Worm (Caenorhabditis elegans) whole organism, L4 larva: ENCODE results near the gene Y37E11AL.2.

Experiments used
- F26F4.8 ChIP-seq: fragments of 200-800 bp; sonication (Bioruptor generic); conservative IDR thresholded peaks from 2 replicates; pipeline ENCODE4 v1.3.6; 2022; ENCODE audit warnings: missing genetic modification characterization, missing compliant biosample characterization
- F37D6.2 ChIP-seq: sonication (generic microtip); optimal IDR thresholded peaks from 2 replicates; lab custom pipeline; 2016; ENCODE audit warnings: mild to moderate bottlenecking, missing genetic modification characterization, missing compliant biosample characterization
- F49E8.2 ChIP-seq: sonication (generic microtip); optimal IDR thresholded peaks from 2 replicates; lab custom pipeline; 2016; ENCODE audit warnings: missing compliant biosample characterization, mild to moderate bottlenecking, missing genetic modification characterization, borderline replicate concordance
- R02D3.7 ChIP-seq: fragments of 150-350 bp; sonication (generic microtip); optimal IDR thresholded peaks from 3 replicates; lab custom pipeline; 2014; ENCODE audit warnings: missing biosample characterization, missing genetic modification characterization
- aha-1 ChIP-seq: fragments of 150-350 bp; peaks from one replicate; lab custom pipeline; 2014; ENCODE audit warnings: missing biosample characterization, missing genetic modification characterization
- arid-1 ChIP-seq: fragments of 200-800 bp; sonication (Bioruptor generic); conservative IDR thresholded peaks from 2 replicates; pipeline ENCODE4 v1.3.6; 2022; ENCODE audit warnings: missing genetic modification reagents, missing genetic modification characterization, missing compliant biosample characterization
- attf-4 ChIP-seq: sonication (generic microtip); optimal IDR thresholded peaks from 3 replicates; lab custom pipeline; 2017; ENCODE audit warnings: missing biosample characterization, missing genetic modification characterization
- ces-1 ChIP-seq: fragments of 150-350 bp; sonication (generic microtip); optimal IDR thresholded peaks from 4 replicates; lab custom pipeline; 2014; ENCODE audit warnings: missing biosample characterization, missing genetic modification reagents, missing genetic modification characterization
- daf-12 ChIP-seq: fragments of 150-350 bp; optimal IDR thresholded peaks from 2 replicates; lab custom pipeline; 2014; ENCODE audit warnings: missing biosample characterization, missing genetic modification reagents, missing genetic modification characterization
- daf-16 ChIP-seq, 3 experiments: sonication (generic microtip); optimal IDR thresholded peaks; 2 replicates each; lab custom pipeline; 2016 to 2017; ENCODE audit warnings: missing genetic modification characterization in 3 of 3, missing genetic modification reagents in 3 of 3, mild to moderate bottlenecking in 2 of 3, missing compliant biosample characterization in 2 of 3, missing biosample characterization in 1 of 3, moderate library complexity in 1 of 3
- daf-8 ChIP-seq: fragments of 200-800 bp; sonication (Bioruptor generic); IDR thresholded peaks from 2 replicates; pipeline ENCODE4 v1.3.6; 2022; ENCODE audit warnings: missing genetic modification characterization, missing compliant biosample characterization
- dpl-1 ChIP-seq: fragments of 150-350 bp; optimal IDR thresholded peaks from 2 replicates; lab custom pipeline; 2014; ENCODE audit warnings: missing biosample characterization, missing genetic modification reagents, missing genetic modification characterization
- dve-1 ChIP-seq: sonication (generic microtip); optimal IDR thresholded peaks from 2 replicates; lab custom pipeline; 2017; ENCODE audit warnings: antibody characterized with exemption, mild to moderate bottlenecking, missing genetic modification characterization, missing compliant biosample characterization; ENCODE audit not compliant: insufficient read depth
- egl-27 ChIP-seq: sonication (generic microtip); optimal IDR thresholded peaks from 3 replicates; lab custom pipeline; 2017; ENCODE audit warnings: missing biosample characterization, missing genetic modification reagents, missing genetic modification characterization
- fkh-10 ChIP-seq: fragments of 150-350 bp; optimal IDR thresholded peaks from 2 replicates; lab custom pipeline; 2014; ENCODE audit warnings: missing biosample characterization, missing genetic modification reagents, missing genetic modification characterization
- gei-8 ChIP-seq: fragments of 200-800 bp; sonication (Bioruptor generic); optimal IDR thresholded peaks from 2 replicates; lab custom pipeline; 2018; ENCODE audit warnings: mild to moderate bottlenecking, missing genetic modification characterization, missing compliant biosample characterization
- hlh-11 ChIP-seq: fragments of 200-800 bp; sonication (Bioruptor generic); optimal IDR thresholded peaks from 2 replicates; lab custom pipeline; 2018; ENCODE audit warnings: mild to moderate bottlenecking, missing genetic modification characterization, missing compliant biosample characterization
- hmg-1.1 ChIP-seq: fragments of 200-800 bp; sonication (Bioruptor generic); IDR thresholded peaks from 2 replicates; pipeline ENCODE4 v1.3.6; 2022; ENCODE audit warnings: missing genetic modification reagents, missing genetic modification characterization, missing compliant biosample characterization
- jun-1 ChIP-seq: fragments of 150-350 bp; optimal IDR thresholded peaks from 2 replicates; lab custom pipeline; 2014; ENCODE audit warnings: missing biosample characterization, missing genetic modification reagents, missing genetic modification characterization
- lin-15B ChIP-seq: fragments of 150-350 bp; sonication (generic microtip); optimal IDR thresholded peaks from 3 replicates; lab custom pipeline; 2014; ENCODE audit warnings: missing biosample characterization, missing genetic modification characterization
- lin-29 ChIP-seq: fragments of 200-800 bp; sonication (Bioruptor generic); IDR thresholded peaks from 2 replicates; pipeline ENCODE4 v1.3.6; 2022; ENCODE audit warnings: missing genetic modification reagents, missing genetic modification characterization, missing compliant biosample characterization
- lin-38 ChIP-seq: fragments of 200-800 bp; sonication (Bioruptor generic); IDR thresholded peaks from 2 replicates; pipeline ENCODE4 v1.3.6; 2022; ENCODE audit warnings: missing genetic modification reagents, missing genetic modification characterization, missing compliant biosample characterization
- lir-3 ChIP-seq: sonication (generic microtip); optimal IDR thresholded peaks from 2 replicates; lab custom pipeline; 2016; ENCODE audit warnings: mild to moderate bottlenecking, missing genetic modification characterization, missing compliant biosample characterization
- lsy-2 ChIP-seq, 2 experiments: fragments of 150-350 bp in 1 of 2; sonication (generic microtip) in 1 of 2; optimal IDR thresholded peaks; 2 replicates each; lab custom pipeline; 2014 to 2017; ENCODE audit warnings: missing biosample characterization in 2 of 2, missing genetic modification characterization in 2 of 2
- mdl-1 ChIP-seq, 2 experiments: fragments of 150-350 bp in 1 of 2; sonication (generic microtip) in 1 of 2; optimal IDR thresholded peaks; 2 replicates each; lab custom pipeline; 2014 to 2017; ENCODE audit warnings: missing biosample characterization in 2 of 2, missing genetic modification characterization in 2 of 2
- mdt-29 ChIP-seq: fragments of 200-800 bp; sonication (Bioruptor generic); IDR thresholded peaks from 2 replicates; pipeline ENCODE4 v1.3.6; 2022; ENCODE audit warnings: missing genetic modification reagents, missing genetic modification characterization, missing compliant biosample characterization
- mes-2 ChIP-seq: sonication (generic microtip); optimal IDR thresholded peaks from 2 replicates; lab custom pipeline; 2016; ENCODE audit warnings: missing genotype, mild to moderate bottlenecking, missing genetic modification characterization, missing compliant biosample characterization; ENCODE audit not compliant: poor library complexity, severe bottlenecking
- mxl-3 ChIP-seq: fragments of 200-800 bp; sonication (Bioruptor generic); optimal IDR thresholded peaks from 2 replicates; lab custom pipeline; 2018; ENCODE audit warnings: mild to moderate bottlenecking, missing genetic modification characterization, missing compliant biosample characterization
- nhr-10 ChIP-seq: fragments of 150-350 bp; optimal IDR thresholded peaks from 2 replicates; lab custom pipeline; 2014; ENCODE audit warnings: missing biosample characterization, missing genetic modification characterization
- nhr-102 ChIP-seq: sonication (generic microtip); optimal IDR thresholded peaks from 2 replicates; lab custom pipeline; 2016; ENCODE audit warnings: mild to moderate bottlenecking, missing genetic modification characterization, moderate library complexity, missing compliant biosample characterization
- nhr-11 ChIP-seq: fragments of 150-350 bp; optimal IDR thresholded peaks from 2 replicates; lab custom pipeline; 2014; ENCODE audit warnings: missing biosample characterization, missing genetic modification characterization
- nhr-237 ChIP-seq: sonication (generic microtip); optimal IDR thresholded peaks from 2 replicates; lab custom pipeline; 2017; ENCODE audit warnings: missing biosample characterization, missing genetic modification characterization
- nhr-25 ChIP-seq: sonication (generic microtip); optimal IDR thresholded peaks from 2 replicates; lab custom pipeline; 2017; ENCODE audit warnings: missing genetic modification characterization, mild to moderate bottlenecking, missing compliant biosample characterization, antibody characterized with exemption, moderate library complexity, borderline replicate concordance; ENCODE audit not compliant: insufficient read depth
- nhr-28 ChIP-seq: fragments of 150-350 bp; optimal IDR thresholded peaks from 2 replicates; lab custom pipeline; 2014; ENCODE audit warnings: missing biosample characterization, missing genetic modification characterization
- nhr-41 ChIP-seq: fragments of 200-800 bp; sonication (Bioruptor generic); IDR thresholded peaks from 2 replicates; pipeline ENCODE4 v1.3.6; 2022; ENCODE audit warnings: missing genetic modification reagents, missing genetic modification characterization, missing compliant biosample characterization
- nhr-6 ChIP-seq: fragments of 150-350 bp; optimal IDR thresholded peaks from 2 replicates; lab custom pipeline; 2014; ENCODE audit warnings: missing biosample characterization, missing genetic modification characterization
- rbr-2 ChIP-seq: sonication (generic microtip); optimal IDR thresholded peaks from 2 replicates; lab custom pipeline; 2016; ENCODE audit warnings: missing genotype, missing genetic modification characterization, missing compliant biosample characterization
- saeg-2 ChIP-seq: fragments of 200-800 bp; sonication (Bioruptor generic); IDR thresholded peaks from 2 replicates; pipeline ENCODE4 v1.3.6; 2022; ENCODE audit warnings: missing genetic modification reagents, missing genetic modification characterization, missing compliant biosample characterization
- set-16 ChIP-seq: fragments of 200-800 bp; sonication (Bioruptor generic); IDR thresholded peaks from 2 replicates; pipeline ENCODE4 v1.3.6; 2022; ENCODE audit warnings: missing genetic modification reagents, missing genetic modification characterization, missing compliant biosample characterization
- spr-1 ChIP-seq: sonication (generic microtip); optimal IDR thresholded peaks from 2 replicates; lab custom pipeline; 2016; ENCODE audit warnings: mild to moderate bottlenecking, missing genetic modification characterization, missing compliant biosample characterization
- zag-1 ChIP-seq: fragments of 150-350 bp; optimal IDR thresholded peaks from 2 replicates; lab custom pipeline; 2014; ENCODE audit warnings: missing biosample characterization, missing genetic modification characterization
- zfp-2 ChIP-seq: sonication (generic microtip); optimal IDR thresholded peaks from 2 replicates; lab custom pipeline; 2016; ENCODE audit warnings: mild to moderate bottlenecking, missing genetic modification characterization, missing compliant biosample characterization
- zfp-3 ChIP-seq: fragments of 200-800 bp; sonication (Bioruptor generic); conservative IDR thresholded peaks from 2 replicates; pipeline ENCODE4 v1.3.6; 2022; ENCODE audit warnings: missing genetic modification reagents, missing genetic modification characterization, missing compliant biosample characterization
- ztf-7 ChIP-seq: fragments of 150-350 bp; optimal IDR thresholded peaks from 2 replicates; lab custom pipeline; 2014; ENCODE audit warnings: missing biosample characterization, missing genetic modification characterization

The Y37E11AL.2 gene

ce11 chrIV:3736244-3736643, 37.9 kb downstream of the Y37E11AL.2 start:
- TF ChIP-seq attf-4 (tag; lab: Kevin White, UChicago): no peak
- peak; percentile 56 for TF ChIP-seq set-16 (GFP tag; lab: Robert Waterston, UW)

ce11 chrIV:3738655-3739403, 40.5 kb downstream of the Y37E11AL.2 start, which contains the start of gene nape-2:
Gene nape-2, minus strand, starts transcription at chrIV:3738925.
- TF ChIP-seq nhr-28 (peak; percentile 71), dve-1 (tag; lab: Kevin White, UChicago) (peak; percentile 34), zag-1 (tag; lab: Kevin White, UChicago) (no peak), aha-1 (tag; lab: Kevin White, UChicago) (peak; percentile 97), zfp-3 (no peak), lin-38 (GFP tag; lab: Robert Waterston, UW) (peak; percentile 76), hmg-1.1 (GFP tag; lab: Robert Waterston, UW) (no peak), nhr-102 (tag; lab: Kevin White, UChicago) (peak; percentile 37), nhr-41 (GFP tag; lab: Robert Waterston, UW) (no peak), egl-27 (tag; lab: Kevin White, UChicago) (no peak), hlh-11 (tag; lab: Kevin White, UChicago) (peak; percentile 7), nhr-11 (tag; lab: Kevin White, UChicago) (no peak), spr-1 (no peak), dpl-1 (GFP tag; lab: Kevin White, UChicago) (peak; percentile 30), mes-2 (peak; percentile 6), lsy-2 (tag; optimal IDR thresholded peaks at IDR 0.05; lab: Kevin White, UChicago) (peak in 1 of 2 experiments; percentile 24)

DNA sequence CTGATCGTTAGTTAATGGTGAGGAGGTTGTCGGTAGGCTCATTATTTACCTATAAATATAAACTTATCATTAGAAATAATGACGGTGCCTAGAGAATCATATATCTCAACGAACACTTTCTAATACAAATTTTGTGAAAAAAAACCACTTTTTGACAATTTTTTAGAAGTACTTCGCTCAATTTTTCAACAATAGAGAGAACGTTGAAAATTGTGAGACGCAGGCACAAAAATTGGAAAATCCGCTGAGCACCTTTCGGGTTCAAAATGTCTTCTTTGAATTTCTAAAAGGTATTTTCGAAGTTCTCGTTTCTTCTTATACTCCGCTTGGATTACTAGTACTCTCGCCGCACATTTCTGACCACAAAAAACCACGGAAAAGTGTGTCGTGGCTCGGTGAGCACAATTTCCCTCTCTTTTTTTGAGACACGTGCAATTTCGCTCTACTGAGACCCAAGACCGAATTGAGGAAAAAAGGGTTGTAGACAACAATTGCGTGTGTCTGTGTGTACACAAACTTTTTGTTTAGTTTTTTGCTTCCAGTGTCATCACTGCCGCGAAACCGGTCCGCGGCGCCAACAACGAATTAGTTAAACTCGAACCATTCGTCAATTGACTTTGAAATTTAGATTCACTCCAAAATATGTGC, 42.7 kb downstream of the Y37E11AL.2 start, which contains the start of gene nape-1:
Gene nape-1 (minus strand): TSS at position 51 of the 648 bp plus-strand sequence.
- TF ChIP-seq daf-8 (no peak), F49E8.2 (tag; lab: Kevin White, UChicago) (no peak), zfp-2 (tag; lab: Kevin White, UChicago) (no peak), F26F4.8 (GFP tag; lab: Robert Waterston, UW) (no peak), lin-15B (no peak), lin-29 (GFP tag; lab: Robert Waterston, UW) (no peak), attf-4 (tag; lab: Kevin White, UChicago) (no peak), hlh-11 (tag; lab: Kevin White, UChicago) (peak; percentile 80), nhr-10 (tag; lab: Kevin White, UChicago) (no peak), ztf-7 (tag; lab: Kevin White, UChicago) (no peak), lir-3 (tag; lab: Kevin White, UChicago) (no peak), R02D3.7 (tag; lab: Kevin White, UChicago) (no peak), mes-2 (peak; percentile 57), nhr-25 (tag; lab: Kevin White, UChicago) (no peak), daf-16 (GFP tag; optimal IDR thresholded peaks at IDR 0.05; lab: Kevin White, UChicago) (no peak), daf-16 (tag; optimal IDR thresholded peaks at IDR 0.05; lab: Kevin White, UChicago) (peak; percentile 67), gei-8 (GFP tag; lab: Kevin White, UChicago) (no peak), ces-1 (no peak), daf-12 (tag; lab: Kevin White, UChicago) (no peak), dve-1 (tag; lab: Kevin White, UChicago) (peak; percentile 20), nhr-6 (tag; lab: Kevin White, UChicago) (peak; percentile 22), nhr-102 (tag; lab: Kevin White, UChicago) (no peak), saeg-2 (GFP tag; lab: Robert Waterston, UW) (no peak), nhr-237 (no peak), mxl-3 (peak; percentile 55), mdl-1 (tag; optimal IDR thresholded peaks at IDR 0.05; lab: Kevin White, UChicago) (peak in 1 of 2 experiments; percentile 80), mdt-29 (GFP tag; lab: Robert Waterston, UW) (no peak), zag-1 (tag; lab: Kevin White, UChicago) (no peak), rbr-2 (tag; lab: Kevin White, UChicago) (peak; percentile 12), F37D6.2 (tag; lab: Kevin White, UChicago) (no peak), dpl-1 (GFP tag; lab: Kevin White, UChicago) (peak; percentile 29), jun-1 (tag; lab: Kevin White, UChicago) (no peak), fkh-10 (GFP tag; lab: Kevin White, UChicago) (peak; percentile 29), arid-1 (GFP tag; lab: Robert Waterston, UW) (no peak)
